Worm (Caenorhabditis elegans): Measurements from ENCODE around the gene ZK262.9.

Gene ZK262.9

ce11 chrV:18456574-18456973 is 17.0 kb downstream of the ZK262.9 start, which contains the start of gene ZK228.10:
Gene ZK228.10, plus strand, starts transcription at chrV:18456874.
- no peak for TF ChIP-seq unc-98 (GFP tag; IDR thresholded peaks at IDR 0.05)
- no peak for TF ChIP-seq fos-1 (tag; optimal IDR thresholded peaks at IDR 0.05)
- no peak for TF ChIP-seq hlh-17 (GFP tag; optimal IDR thresholded peaks at IDR 0.05; ENCODE audit: borderline replicate concordance)
- no peak for TF ChIP-seq lin-13 (GFP tag; optimal IDR thresholded peaks at IDR 0.05)
- no peak for TF ChIP-seq zag-1 (tag; optimal IDR thresholded peaks at IDR 0.05)
- TF ChIP-seq lsy-2 (tag; optimal IDR thresholded peaks at IDR 0.05), result no peak
- TF ChIP-seq efl-3 (GFP tag; optimal IDR thresholded peaks at IDR 0.05), result no peak
- no peak for TF ChIP-seq elt-2 (tag; optimal IDR thresholded peaks at IDR 0.05)
- TF ChIP-seq efl-1 (optimal IDR thresholded peaks at IDR 0.05), result no peak
- TF ChIP-seq efl-1 (GFP tag; optimal IDR thresholded peaks at IDR 0.05 in 1 of 2), result no peak
- TF ChIP-seq F16B12.6 (tag; optimal IDR thresholded peaks at IDR 0.05), result no peak

ce11 chrV:18461200-18461728 is 21.7 kb downstream of the ZK262.9 start, which contains the start of gene ZK228.3:
Gene ZK228.3, minus strand, starts transcription at chrV:18461250.
- TF ChIP-seq elt-2 (tag; optimal IDR thresholded peaks at IDR 0.05), result peak; percentile 93
- TF ChIP-seq elt-3 (tag; optimal IDR thresholded peaks at IDR 0.05), result peak in 3 of 6 experiments; percentile 10 to 40 (median 20)
- peak; percentile 30 for TF ChIP-seq nhr-20 (tag; optimal IDR thresholded peaks at IDR 0.05)
- no peak for TF ChIP-seq nhr-77 (tag; optimal IDR thresholded peaks at IDR 0.05)

ce11 chrV:18462365-18462837 is 22.8 kb downstream of the ZK262.9 start, which contains the start of gene ZK228.4:
Gene ZK228.4, plus strand, starts transcription at chrV:18462787.
- TF ChIP-seq fos-1 (tag; optimal IDR thresholded peaks at IDR 0.05) (no peak), nhr-76 (tag; optimal IDR thresholded peaks at IDR 0.05) (no peak), pag-3 (tag; optimal IDR thresholded peaks at IDR 0.05; ENCODE audit: borderline replicate concordance, insufficient read depth) (no peak), pqm-1 (tag; optimal IDR thresholded peaks at IDR 0.05) (peak; percentile 6), ceh-88 (GFP tag; IDR thresholded peaks at IDR 0.05) (no peak), elt-2 (tag; optimal IDR thresholded peaks at IDR 0.05) (peak; percentile 55), lin-39 (tag; optimal IDR thresholded peaks at IDR 0.05) (no peak), Y116A8C.19 (tag; optimal IDR thresholded peaks at IDR 0.05; ENCODE audit: borderline replicate concordance) (no peak)

DNA sequence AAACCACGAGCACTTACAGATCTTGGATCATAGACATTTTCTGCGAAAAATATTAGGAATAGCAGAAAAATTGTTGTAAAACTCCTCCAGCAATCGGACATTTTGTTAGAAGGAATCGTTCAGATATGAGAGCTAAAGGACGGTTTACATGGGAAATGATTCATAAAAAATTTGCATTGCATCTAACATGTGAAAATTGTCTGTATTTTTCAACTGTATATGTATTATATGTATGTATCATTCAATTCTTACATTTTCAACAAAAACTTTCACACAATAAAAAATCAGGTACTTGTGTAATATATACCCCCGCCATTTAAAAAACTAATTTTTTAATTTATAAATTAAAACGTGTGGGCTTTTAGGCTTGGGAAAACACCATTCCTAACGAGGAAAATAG is 28.5 kb downstream of the ZK262.9 start, which contains the start of gene ZK228.13:
TSS of gene ZK228.13 (minus strand) at position 101 of the 400 bp plus-strand sequence.
- TF ChIP-seq F16B12.6 (tag; optimal IDR thresholded peaks at IDR 0.05), result no peak
- no peak for TF ChIP-seq aly-2 (tag; optimal IDR thresholded peaks at IDR 0.05)
- TF ChIP-seq jun-1 (tag; optimal IDR thresholded peaks at IDR 0.05), result no peak
- TF ChIP-seq nhr-76 (tag; optimal IDR thresholded peaks at IDR 0.05), result no peak
- TF ChIP-seq lin-35 (GFP tag; optimal IDR thresholded peaks at IDR 0.05), result no peak
- TF ChIP-seq unc-86 (tag; optimal IDR thresholded peaks at IDR 0.05), result no peak
- TF ChIP-seq C16A3.4 (tag; optimal IDR thresholded peaks at IDR 0.05), result no peak
- no peak for TF ChIP-seq Y116A8C.19 (tag; optimal IDR thresholded peaks at IDR 0.05; ENCODE audit: borderline replicate concordance)
- no peak for TF ChIP-seq mef-2 (tag; optimal IDR thresholded peaks at IDR 0.05)

DNA sequence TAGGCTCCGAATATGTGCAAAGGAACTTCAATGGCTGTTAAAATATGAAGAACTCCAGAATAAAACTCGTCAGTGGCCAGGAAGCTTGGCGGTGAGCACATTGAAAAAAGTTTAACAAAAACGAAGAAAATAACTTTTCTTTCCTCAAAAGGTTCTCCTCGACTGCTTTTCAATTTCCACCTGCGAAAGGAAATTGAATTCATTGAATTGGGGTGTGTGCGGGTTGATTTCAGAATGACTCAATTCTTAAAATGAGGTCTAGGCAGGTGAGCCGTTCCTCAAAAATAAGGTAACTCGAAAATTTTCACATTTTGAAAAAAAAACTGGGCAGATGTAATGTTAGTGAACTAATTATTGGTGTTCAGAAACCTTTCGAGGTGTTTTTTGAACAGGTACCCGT is 33.8 kb downstream of the ZK262.9 start, which contains the start of gene srh-182:
TSS of gene srh-182 (minus strand) at position 101 of the 400 bp plus-strand sequence.
- TF ChIP-seq grh-1 (GFP tag; IDR thresholded peaks at IDR 0.05) (no peak), hlh-4 (tag; optimal IDR thresholded peaks at IDR 0.05) (peak; percentile 41)

DNA sequence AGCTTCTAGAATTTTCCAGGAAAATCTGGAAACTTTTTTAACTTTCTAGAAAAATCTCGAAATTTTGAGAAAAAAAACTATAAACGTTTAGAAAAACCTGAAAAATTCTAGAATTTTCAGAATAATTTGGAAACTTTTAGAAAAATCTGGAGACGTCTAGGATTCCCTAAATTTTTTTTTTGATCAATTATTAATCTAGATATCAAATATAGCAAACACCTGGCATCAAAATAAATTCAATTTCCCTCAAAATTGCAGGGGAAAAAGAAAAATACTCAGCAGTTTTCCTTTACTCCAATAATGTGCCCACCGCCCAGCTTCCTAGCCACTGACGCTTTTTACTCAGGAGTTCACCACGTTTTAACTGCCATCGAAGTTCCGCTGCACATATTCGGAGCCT is 34.7 kb downstream of the ZK262.9 start, which contains the start of gene srh-181:
TSS of gene srh-181 (plus strand) at position 301 of the 400 bp plus-strand sequence.
- TF ChIP-seq unc-30 (tag; optimal IDR thresholded peaks at IDR 0.05), result no peak
- no peak for TF ChIP-seq tlp-1 (tag; optimal IDR thresholded peaks at IDR 0.05)

Measured in whole organism, L1 larva.